Worm (Caenorhabditis elegans): ENCODE data around the gene chil-18.
A peak's percentile ranks its signal among the peaks of the same experiment; 100 is the strongest.
"Not testable (repeated sequence)": the region's sequence is repeated elsewhere in the genome, so short reads cannot be mapped to it uniquely, and the experiment has no call there.

chil-18 gene

ce11 chrII:9459462-9459861 is 11.4 kb downstream of the chil-18 start, which contains the start of gene R09D1.14:
R09D1.14 (minus strand) TSS chrII:9459562.
- TF ChIP-seq sptf-1, ztf-11, F16B12.6 (tag; optimal IDR thresholded peaks at IDR 0.05): not testable (repeated sequence)

- not testable (repeated sequence) for TF ChIP-seq alr-1 (tag; optimal IDR thresholded peaks at IDR 0.05; ENCODE audit: borderline replicate concordance); egl-13 (tag; optimal IDR thresholded peaks at IDR 0.05); aly-2 (tag; optimal IDR thresholded peaks at IDR 0.05)
These were observed 13.8 kb downstream of the chil-18 start, which contains the start of gene chil-21 for ce11 chrII:9461881-9462280. chil-21 (minus strand) TSS chrII:9461981.

- no peak for TF ChIP-seq hpl-2 (GFP tag; optimal IDR thresholded peaks at IDR 0.05)
- TF ChIP-seq pax-3 (tag; optimal IDR thresholded peaks at IDR 0.05): no peak
- no peak for TF ChIP-seq nhr-77 (tag; optimal IDR thresholded peaks at IDR 0.05)
- no peak for TF ChIP-seq snpc-4 (tag; optimal IDR thresholded peaks at IDR 0.05)
- TF ChIP-seq lsy-2 (tag; optimal IDR thresholded peaks at IDR 0.05): no peak
- no peak for TF ChIP-seq mep-1 (tag; optimal IDR thresholded peaks at IDR 0.05)
- TF ChIP-seq nhr-85 (tag): no peak
- TF ChIP-seq nhr-12 (tag; optimal IDR thresholded peaks at IDR 0.05): no peak
- no peak for TF ChIP-seq elt-2 (tag; optimal IDR thresholded peaks at IDR 0.05)
- no peak for TF ChIP-seq nhr-237 (tag; optimal IDR thresholded peaks at IDR 0.05)
- TF ChIP-seq nhr-76 (tag; optimal IDR thresholded peaks at IDR 0.05): no peak
- TF ChIP-seq lin-14 (GFP tag; optimal IDR thresholded peaks at IDR 0.05): no peak
- no peak for TF ChIP-seq Y116A8C.19 (tag; optimal IDR thresholded peaks at IDR 0.05; ENCODE audit: borderline replicate concordance)
- TF ChIP-seq skn-1 (tag; optimal IDR thresholded peaks at IDR 0.05): no peak
- no peak for TF ChIP-seq swsn-7 (tag; optimal IDR thresholded peaks at IDR 0.05)
- no peak for TF ChIP-seq nhr-20 (tag; optimal IDR thresholded peaks at IDR 0.05)
- TF ChIP-seq unc-98 (GFP tag; IDR thresholded peaks at IDR 0.05): no peak
- TF ChIP-seq lin-39 (tag; optimal IDR thresholded peaks at IDR 0.05): no peak
- TF ChIP-seq blmp-1 (tag; optimal IDR thresholded peaks at IDR 0.05): no peak
- no peak for TF ChIP-seq nhr-71 (tag; optimal IDR thresholded peaks at IDR 0.05)
These were observed 18.0 kb downstream of the chil-18 start, which contains the start of gene chil-22 for ce11 chrII:9466095-9466494. chil-22 (minus strand) TSS chrII:9466195.

ce11 chrII:9468414-9468813 is 20.3 kb downstream of the chil-18 start, which contains the start of gene chil-23:
chil-23 (minus strand) TSS chrII:9468611.
- TF ChIP-seq nhr-20 (tag; optimal IDR thresholded peaks at IDR 0.05) (peak; percentile 17), aly-2 (tag; optimal IDR thresholded peaks at IDR 0.05) (no peak), unc-62 (GFP tag; optimal IDR thresholded peaks at IDR 0.05) (no peak), irx-1 (tag; optimal IDR thresholded peaks at IDR 0.05) (no peak), dsc-1 (tag; optimal IDR thresholded peaks at IDR 0.05) (no peak), elt-2 (tag; optimal IDR thresholded peaks at IDR 0.05) (peak; percentile 95)

- TF ChIP-seq elt-2 (tag; optimal IDR thresholded peaks at IDR 0.05) (peak; percentile 48), ceh-8 (GFP tag; optimal IDR thresholded peaks at IDR 0.05) (no peak)
These were observed 22.0 kb downstream of the chil-18 start, which contains the start of gene T19H5.6 for ce11 chrII:9470027-9470426. T19H5.6 (minus strand) TSS chrII:9470221.

- TF ChIP-seq elt-3 (tag; optimal IDR thresholded peaks at IDR 0.05): no peak
- TF ChIP-seq zag-1 (tag; optimal IDR thresholded peaks at IDR 0.05): no peak
- no peak for TF ChIP-seq mef-2 (tag; optimal IDR thresholded peaks at IDR 0.05)
- no peak for TF ChIP-seq ceh-88 (GFP tag; IDR thresholded peaks at IDR 0.05)
- no peak for TF ChIP-seq lin-13 (GFP tag; optimal IDR thresholded peaks at IDR 0.05)
- no peak for TF ChIP-seq lsy-2 (tag; optimal IDR thresholded peaks at IDR 0.05)
- TF ChIP-seq alr-1 (tag; optimal IDR thresholded peaks at IDR 0.05; ENCODE audit: borderline replicate concordance): no peak
- TF ChIP-seq nhr-71 (tag; optimal IDR thresholded peaks at IDR 0.05): no peak
- TF ChIP-seq blmp-1 (tag; optimal IDR thresholded peaks at IDR 0.05): no peak
- no peak for TF ChIP-seq mep-1 (tag; optimal IDR thresholded peaks at IDR 0.05)
- no peak for TF ChIP-seq nhr-11 (tag; optimal IDR thresholded peaks at IDR 0.05)
- no peak for TF ChIP-seq ets-5 (GFP tag; IDR thresholded peaks at IDR 0.05)
- TF ChIP-seq nhr-20 (tag; optimal IDR thresholded peaks at IDR 0.05): no peak
These were observed 26.5 kb downstream of the chil-18 start, which contains the start of the genes chil-25 and chil-26 for ce11 chrII:9474367-9475105. chil-25 (minus strand) TSS chrII:9474467. chil-26 (plus strand) TSS chrII:9475055.
